Fruit fly (Drosophila melanogaster) S2 (cell line): ENCODE data around the gene Lint-O.

Source experiments
- CG8478 ChIP-seq: fragments of >200 bp; optimal IDR thresholded peaks from 2 replicates; lab custom pipeline; 2018
- CTCF ChIP-seq, 2 experiments: fragments of >200 bp; optimal IDR thresholded peaks; 2 replicates each; lab custom pipeline; 2018

The Lint-O gene

dm6 chrX:2720122-2720521, 21.6 kb downstream of the Lint-O start, which contains the start of gene CG2701:
TSS of gene CG2701 (minus strand) at chrX:2720327.
- TF ChIP-seq CTCF (optimal IDR thresholded peaks at IDR 0.05; lab: Kevin White, UChicago): no peak

- TF ChIP-seq CG8478 (lab: Kevin White, UChicago) (no peak), CTCF (optimal IDR thresholded peaks at IDR 0.05; lab: Kevin White, UChicago) (no peak)
Measured at dm6 chrX:2726420-2726819, 27.9 kb downstream of the Lint-O start, which contains the start of gene vilya. TSS of gene vilya (plus strand) at chrX:2726678.

- TF ChIP-seq CG8478 (lab: Kevin White, UChicago) (no peak), CTCF (optimal IDR thresholded peaks at IDR 0.05; lab: Kevin White, UChicago) (no peak)
Measured at dm6 chrX:2727506-2727905, 29.0 kb downstream of the Lint-O start, which contains the start of gene dwg. TSS of gene dwg (plus strand) at chrX:2727698.

- TF ChIP-seq CTCF (optimal IDR thresholded peaks at IDR 0.05; lab: Kevin White, UChicago): no peak
- no peak for TF ChIP-seq CG8478 (lab: Kevin White, UChicago)
Measured at dm6 chrX:2732127-2732526, 33.6 kb downstream of the Lint-O start, which contains the start of the genes ttm50 and CG2712. TSS of gene ttm50 (minus strand) at chrX:2732190. TSS of gene CG2712 (plus strand) at chrX:2732469.

dm6 chrX:2738663-2739062, 40.2 kb downstream of the Lint-O start, which contains the start of gene crm:
TSS of gene crm (minus strand) at chrX:2738773.
- TF ChIP-seq CTCF (optimal IDR thresholded peaks at IDR 0.05; lab: Kevin White, UChicago): peak in 1 of 2 experiments; percentile 27
- no peak for TF ChIP-seq CG8478 (lab: Kevin White, UChicago)

- TF ChIP-seq CG8478 (lab: Kevin White, UChicago) (no peak), CTCF (optimal IDR thresholded peaks at IDR 0.05; lab: Kevin White, UChicago) (no peak)
Measured at dm6 chrX:2740084-2740483, 41.6 kb downstream of the Lint-O start, which contains the start of gene kirre. TSS of gene kirre (plus strand) at chrX:2740384.

dm6 chrX:2742067-2742466, 43.6 kb downstream of the Lint-O start:
- no peak for TF ChIP-seq CG8478 (lab: Kevin White, UChicago)
- TF ChIP-seq CTCF (optimal IDR thresholded peaks at IDR 0.05; lab: Kevin White, UChicago): no peak

dm6 chrX:2743020-2743419, 44.5 kb downstream of the Lint-O start:
- no peak for TF ChIP-seq CG8478 (lab: Kevin White, UChicago)
- TF ChIP-seq CTCF (optimal IDR thresholded peaks at IDR 0.05; lab: Kevin White, UChicago): no peak

- no peak for TF ChIP-seq CG8478 (lab: Kevin White, UChicago)
- no peak for TF ChIP-seq CTCF (optimal IDR thresholded peaks at IDR 0.05; lab: Kevin White, UChicago)
Measured at dm6 chrX:2743601-2744000, 45.1 kb downstream of the Lint-O start.

- TF ChIP-seq CG8478 (lab: Kevin White, UChicago) (no peak), CTCF (optimal IDR thresholded peaks at IDR 0.05; lab: Kevin White, UChicago) (no peak)
Measured at dm6 chrX:2744042-2744441, 45.5 kb downstream of the Lint-O start, which contains the start of gene Syx4. TSS of gene Syx4 (minus strand) at chrX:2744076.

- TF ChIP-seq CG8478 (lab: Kevin White, UChicago): no peak
- TF ChIP-seq CTCF (optimal IDR thresholded peaks at IDR 0.05; lab: Kevin White, UChicago): no peak
Measured at dm6 chrX:2749693-2750092, 51.2 kb downstream of the Lint-O start.
